Worm (Caenorhabditis elegans) whole organism, L4 larva: Measurements from ENCODE around the gene T24B8.4.
A peak's percentile ranks its signal among the peaks of the same experiment; 100 is the strongest.

Experiments
- D1046.2 ChIP-seq: fragments of 200-800 bp; sonication (Bioruptor generic); IDR thresholded peaks from 2 replicates; pipeline ENCODE4 v1.3.6; 2022; ENCODE audit warnings: missing genetic modification characterization, missing compliant biosample characterization
- F10B5.3 ChIP-seq: sonication (generic microtip); optimal IDR thresholded peaks from 2 replicates; lab custom pipeline; 2016; ENCODE audit warnings: mild to moderate bottlenecking, missing genetic modification characterization, missing compliant biosample characterization
- F26F4.8 ChIP-seq: fragments of 200-800 bp; sonication (Bioruptor generic); conservative IDR thresholded peaks from 2 replicates; pipeline ENCODE4 v1.3.6; 2022; ENCODE audit warnings: missing genetic modification characterization, missing compliant biosample characterization
- F44E2.7 ChIP-seq: fragments of 200-800 bp; sonication (Bioruptor generic); IDR thresholded peaks from 2 replicates; pipeline ENCODE4 v2.1.2; 2022; ENCODE audit warnings: missing genetic modification characterization, missing compliant biosample characterization
- Y105C5A.15 ChIP-seq: fragments of 200-800 bp; sonication (Bioruptor generic); IDR thresholded peaks from 2 replicates; pipeline ENCODE4 v1.3.6; 2022; ENCODE audit warnings: missing genetic modification characterization, missing compliant biosample characterization
- ZK337.2 ChIP-seq: fragments of 200-800 bp; sonication (Bioruptor generic); IDR thresholded peaks from 2 replicates; pipeline ENCODE4 v1.3.6; 2022; ENCODE audit warnings: missing genetic modification reagents, missing genetic modification characterization, missing compliant biosample characterization
- aha-1 ChIP-seq: fragments of 150-350 bp; peaks from one replicate; lab custom pipeline; 2014; ENCODE audit warnings: missing biosample characterization, missing genetic modification characterization
- aly-2 ChIP-seq: sonication (generic microtip); optimal IDR thresholded peaks from 2 replicates; lab custom pipeline; 2018; ENCODE audit warnings: missing biosample characterization, missing genetic modification characterization
- arid-1 ChIP-seq: fragments of 200-800 bp; sonication (Bioruptor generic); conservative IDR thresholded peaks from 2 replicates; pipeline ENCODE4 v1.3.6; 2022; ENCODE audit warnings: missing genetic modification reagents, missing genetic modification characterization, missing compliant biosample characterization
- daf-12 ChIP-seq: fragments of 150-350 bp; optimal IDR thresholded peaks from 2 replicates; lab custom pipeline; 2014; ENCODE audit warnings: missing biosample characterization, missing genetic modification reagents, missing genetic modification characterization
- daf-16 ChIP-seq, 3 experiments: sonication (generic microtip); optimal IDR thresholded peaks; 2 replicates each; lab custom pipeline; 2016 to 2017; ENCODE audit warnings: missing genetic modification characterization in 3 of 3, missing genetic modification reagents in 3 of 3, mild to moderate bottlenecking in 2 of 3, missing compliant biosample characterization in 2 of 3, missing biosample characterization in 1 of 3, moderate library complexity in 1 of 3
- dmd-6 ChIP-seq: fragments of 200-800 bp; sonication (Bioruptor generic); IDR thresholded peaks from 2 replicates; pipeline ENCODE4 v1.3.6; 2022; ENCODE audit warnings: missing genetic modification reagents, missing genetic modification characterization, missing compliant biosample characterization
- dpl-1 ChIP-seq: fragments of 150-350 bp; optimal IDR thresholded peaks from 2 replicates; lab custom pipeline; 2014; ENCODE audit warnings: missing biosample characterization, missing genetic modification reagents, missing genetic modification characterization
- egl-43 ChIP-seq: fragments of 200-800 bp; sonication (Bioruptor generic); IDR thresholded peaks from 2 replicates; pipeline ENCODE4 v1.3.6; 2022; ENCODE audit warnings: missing genetic modification reagents, missing genetic modification characterization, missing compliant biosample characterization
- fkh-10 ChIP-seq: fragments of 150-350 bp; optimal IDR thresholded peaks from 2 replicates; lab custom pipeline; 2014; ENCODE audit warnings: missing biosample characterization, missing genetic modification reagents, missing genetic modification characterization
- hlh-11 ChIP-seq: fragments of 200-800 bp; sonication (Bioruptor generic); optimal IDR thresholded peaks from 2 replicates; lab custom pipeline; 2018; ENCODE audit warnings: mild to moderate bottlenecking, missing genetic modification characterization, missing compliant biosample characterization
- hlh-30 ChIP-seq: sonication (generic microtip); optimal IDR thresholded peaks from 2 replicates; lab custom pipeline; 2017; ENCODE audit warnings: antibody characterized with exemption, mild to moderate bottlenecking, missing genetic modification characterization, missing compliant biosample characterization; ENCODE audit not compliant: insufficient read depth
- hmg-1.1 ChIP-seq: fragments of 200-800 bp; sonication (Bioruptor generic); IDR thresholded peaks from 2 replicates; pipeline ENCODE4 v1.3.6; 2022; ENCODE audit warnings: missing genetic modification reagents, missing genetic modification characterization, missing compliant biosample characterization
- lin-1 ChIP-seq: fragments of 200-800 bp; sonication (Bioruptor generic); IDR thresholded peaks from 2 replicates; pipeline ENCODE4 v1.3.6; 2022; ENCODE audit warnings: missing genetic modification reagents, missing genetic modification characterization, missing compliant biosample characterization
- lin-13 ChIP-seq: fragments of 150-350 bp; optimal IDR thresholded peaks from 2 replicates; lab custom pipeline; 2014; ENCODE audit warnings: missing biosample characterization, missing genetic modification reagents, missing genetic modification characterization
- lin-29 ChIP-seq: fragments of 200-800 bp; sonication (Bioruptor generic); IDR thresholded peaks from 2 replicates; pipeline ENCODE4 v1.3.6; 2022; ENCODE audit warnings: missing genetic modification reagents, missing genetic modification characterization, missing compliant biosample characterization
- lin-38 ChIP-seq: fragments of 200-800 bp; sonication (Bioruptor generic); IDR thresholded peaks from 2 replicates; pipeline ENCODE4 v1.3.6; 2022; ENCODE audit warnings: missing genetic modification reagents, missing genetic modification characterization, missing compliant biosample characterization
- lsy-2 ChIP-seq, 2 experiments: fragments of 150-350 bp in 1 of 2; sonication (generic microtip) in 1 of 2; optimal IDR thresholded peaks; 2 replicates each; lab custom pipeline; 2014 to 2017; ENCODE audit warnings: missing biosample characterization in 2 of 2, missing genetic modification characterization in 2 of 2
- madf-5 ChIP-seq, 2 experiments: fragments of 200-800 bp; sonication (Bioruptor generic); IDR thresholded peaks; 2 replicates each; pipeline ENCODE4 v1.3.6; 2022; ENCODE audit warnings: missing compliant biosample characterization in 2 of 2, missing genetic modification characterization in 2 of 2
- mep-1 ChIP-seq: fragments of 150-350 bp; sonication (generic microtip); optimal IDR thresholded peaks from 3 replicates; lab custom pipeline; 2014; ENCODE audit warnings: missing biosample characterization, missing genetic modification characterization
- mes-2 ChIP-seq: sonication (generic microtip); optimal IDR thresholded peaks from 2 replicates; lab custom pipeline; 2016; ENCODE audit warnings: missing genotype, mild to moderate bottlenecking, missing genetic modification characterization, missing compliant biosample characterization; ENCODE audit not compliant: poor library complexity, severe bottlenecking
- mxl-3 ChIP-seq: fragments of 200-800 bp; sonication (Bioruptor generic); optimal IDR thresholded peaks from 2 replicates; lab custom pipeline; 2018; ENCODE audit warnings: mild to moderate bottlenecking, missing genetic modification characterization, missing compliant biosample characterization
- nhr-28 ChIP-seq: fragments of 150-350 bp; optimal IDR thresholded peaks from 2 replicates; lab custom pipeline; 2014; ENCODE audit warnings: missing biosample characterization, missing genetic modification characterization
- nhr-41 ChIP-seq: fragments of 200-800 bp; sonication (Bioruptor generic); IDR thresholded peaks from 2 replicates; pipeline ENCODE4 v1.3.6; 2022; ENCODE audit warnings: missing genetic modification reagents, missing genetic modification characterization, missing compliant biosample characterization
- nhr-42 ChIP-seq: fragments of 200-800 bp; sonication (Bioruptor generic); IDR thresholded peaks from 2 replicates; pipeline ENCODE4 v1.3.6; 2022; ENCODE audit warnings: missing genetic modification characterization, missing compliant biosample characterization
- nhr-76 ChIP-seq: fragments of 150-350 bp; optimal IDR thresholded peaks from 2 replicates; lab custom pipeline; 2014; ENCODE audit warnings: missing biosample characterization, missing genetic modification characterization
- nhr-77 ChIP-seq: fragments of 150-350 bp; optimal IDR thresholded peaks from 2 replicates; lab custom pipeline; 2014; ENCODE audit warnings: missing biosample characterization, missing genetic modification characterization
- pqm-1 ChIP-seq: sonication (generic microtip); optimal IDR thresholded peaks from 2 replicates; lab custom pipeline; 2017; ENCODE audit warnings: missing biosample characterization, missing genetic modification characterization
- rbr-2 ChIP-seq: sonication (generic microtip); optimal IDR thresholded peaks from 2 replicates; lab custom pipeline; 2016; ENCODE audit warnings: missing genotype, missing genetic modification characterization, missing compliant biosample characterization
- spr-1 ChIP-seq: sonication (generic microtip); optimal IDR thresholded peaks from 2 replicates; lab custom pipeline; 2016; ENCODE audit warnings: mild to moderate bottlenecking, missing genetic modification characterization, missing compliant biosample characterization
- spr-3 ChIP-seq: fragments of 200-800 bp; sonication (Bioruptor generic); optimal IDR thresholded peaks from 2 replicates; lab custom pipeline; 2018; ENCODE audit warnings: mild to moderate bottlenecking, missing genetic modification characterization, missing compliant biosample characterization
- tag-97 ChIP-seq: fragments of 200-800 bp; sonication (Bioruptor generic); IDR thresholded peaks from 2 replicates; pipeline ENCODE4 v1.3.6; 2022; ENCODE audit warnings: missing genetic modification characterization, missing compliant biosample characterization
- unc-130 ChIP-seq: sonication (generic microtip); optimal IDR thresholded peaks from 2 replicates; lab custom pipeline; 2016; ENCODE audit warnings: missing genetic modification reagents, missing genetic modification characterization, missing compliant biosample characterization
- unc-39 ChIP-seq: sonication (generic microtip); optimal IDR thresholded peaks from 2 replicates; lab custom pipeline; 2017; ENCODE audit warnings: missing biosample characterization, missing genetic modification characterization
- unc-62 ChIP-seq, 3 experiments: fragments of 150-350 bp in 1 of 3; sonication (generic microtip); optimal IDR thresholded peaks in 2 of 3; peaks in 1 of 3; 1 replicate in 1 of 3; 2 replicates in 2 of 3; lab custom pipeline; 2014 to 2017; ENCODE audit warnings: missing biosample characterization in 3 of 3, missing genetic modification characterization in 3 of 3, missing genetic modification reagents in 3 of 3, missing genotype in 1 of 3
- vab-7 ChIP-seq: fragments of 200-800 bp; sonication (Bioruptor generic); IDR thresholded peaks from 2 replicates; pipeline ENCODE4 v1.3.6; 2022; ENCODE audit warnings: missing genetic modification reagents, missing genetic modification characterization, missing compliant biosample characterization
- zfp-3 ChIP-seq: fragments of 200-800 bp; sonication (Bioruptor generic); conservative IDR thresholded peaks from 2 replicates; pipeline ENCODE4 v1.3.6; 2022; ENCODE audit warnings: missing genetic modification reagents, missing genetic modification characterization, missing compliant biosample characterization
- ztf-7 ChIP-seq: fragments of 150-350 bp; optimal IDR thresholded peaks from 2 replicates; lab custom pipeline; 2014; ENCODE audit warnings: missing biosample characterization, missing genetic modification characterization

Gene T24B8.4

ce11 chrII:9111471-9112016 is 40.9 kb upstream of the T24B8.4 start:
- TF ChIP-seq nhr-28 (peak; percentile 89), pqm-1 (tag; lab: Kevin White, UChicago) (peak; percentile 84), dmd-6 (peak; percentile 52; the same call in 1 of the 2 replicates), rbr-2 (tag; lab: Kevin White, UChicago) (no peak), hlh-11 (tag; lab: Kevin White, UChicago) (peak; percentile 58), tag-97 (GFP tag; lab: Robert Waterston, UW) (no peak), mxl-3 (GFP tag; lab: Kevin White, UChicago) (peak; percentile 13), aly-2 (tag; lab: Kevin White, UChicago) (no peak), unc-62 (GFP tag; optimal IDR thresholded peaks at IDR 0.05 in 1 of 2; lab: Kevin White, UChicago) (peak in 1 of 2 experiments; percentile 91), unc-62 (tag; optimal IDR thresholded peaks at IDR 0.05; lab: Kevin White, UChicago) (no peak), spr-3 (GFP tag; lab: Kevin White, UChicago) (no peak), arid-1 (GFP tag; lab: Robert Waterston, UW) (no peak), lin-1 (peak; percentile 26; the same call in 1 of the 2 replicates), nhr-77 (tag; lab: Kevin White, UChicago) (peak; percentile 3), mes-2 (tag; lab: Kevin White, UChicago) (no peak), unc-130 (GFP tag; lab: Kevin White, UChicago) (no peak), daf-16 (GFP tag; optimal IDR thresholded peaks at IDR 0.05; lab: Kevin White, UChicago) (no peak), daf-16 (tag; optimal IDR thresholded peaks at IDR 0.05; lab: Kevin White, UChicago) (peak; percentile 34), vab-7 (GFP tag; lab: Robert Waterston, UW) (no peak), mep-1 (tag; lab: Kevin White, UChicago) (peak; percentile 14), aha-1 (tag; lab: Kevin White, UChicago) (no peak)

- TF ChIP-seq nhr-41 (GFP tag; lab: Robert Waterston, UW) (no peak), zfp-3 (GFP tag; lab: Robert Waterston, UW) (no peak), unc-62 (GFP tag; optimal IDR thresholded peaks at IDR 0.05 in 1 of 2; lab: Kevin White, UChicago) (peak in 1 of 2 experiments; percentile 49), unc-62 (tag; optimal IDR thresholded peaks at IDR 0.05; lab: Kevin White, UChicago) (no peak), F10B5.3 (no peak), lsy-2 (tag; optimal IDR thresholded peaks at IDR 0.05; lab: Kevin White, UChicago) (peak in 1 of 2 experiments; percentile 6), daf-16 (GFP tag; optimal IDR thresholded peaks at IDR 0.05; lab: Kevin White, UChicago) (no peak), daf-16 (tag; optimal IDR thresholded peaks at IDR 0.05; lab: Kevin White, UChicago) (peak; percentile 10), Y105C5A.15 (GFP tag; lab: Robert Waterston, UW) (no peak), egl-43 (GFP tag; lab: Robert Waterston, UW) (0 out of 2 replicates have a peak, but pooled peaks have one; percentile 27)
Observed at ce11 chrII:9108905-9109551, 38.4 kb upstream of the T24B8.4 start, which contains the start of gene T24H10.4. Gene T24H10.4, plus strand, starts transcription at chrII:9109534.

ce11 chrII:9108443-9108842 is 37.8 kb upstream of the T24B8.4 start, which contains the start of gene dnj-23:
Gene dnj-23, minus strand, starts transcription at chrII:9108600.
- TF ChIP-seq nhr-42 (GFP tag; lab: Robert Waterston, UW), result no peak
- no peak for TF ChIP-seq hmg-1.1
- TF ChIP-seq mes-2 (tag; lab: Kevin White, UChicago), result peak; percentile 7
- no peak for TF ChIP-seq F44E2.7
- peak; percentile 74 for TF ChIP-seq dpl-1
- TF ChIP-seq lin-38 (GFP tag; lab: Robert Waterston, UW), result peak; percentile 58
- peak; percentile 49 for TF ChIP-seq hlh-30
- no peak for TF ChIP-seq fkh-10 (GFP tag; lab: Kevin White, UChicago)
- no peak for TF ChIP-seq lin-29 (GFP tag; lab: Robert Waterston, UW)
- no peak for TF ChIP-seq F26F4.8 (GFP tag; lab: Robert Waterston, UW)
- no peak for TF ChIP-seq tag-97 (GFP tag; lab: Robert Waterston, UW)
- TF ChIP-seq madf-5 (GFP tag; IDR thresholded peaks at IDR 0.05; lab: Robert Waterston, UW), result no peak
- no peak for TF ChIP-seq unc-39 (tag; lab: Kevin White, UChicago)
- no peak for TF ChIP-seq ztf-7 (tag; lab: Kevin White, UChicago)
- no peak for TF ChIP-seq ZK337.2 (GFP tag; lab: Robert Waterston, UW)
- TF ChIP-seq daf-12 (tag; lab: Kevin White, UChicago), result no peak
- TF ChIP-seq lin-13, result no peak
- peak; percentile 85 for TF ChIP-seq aha-1 (tag; lab: Kevin White, UChicago)
- TF ChIP-seq lsy-2 (tag; optimal IDR thresholded peaks at IDR 0.05; lab: Kevin White, UChicago), result peak in 1 of 2 experiments; percentile 36
- no peak for TF ChIP-seq spr-1 (tag; lab: Kevin White, UChicago)
- TF ChIP-seq hlh-11 (tag; lab: Kevin White, UChicago), result no peak
- TF ChIP-seq dmd-6, result no peak
- TF ChIP-seq D1046.2 (GFP tag; lab: Robert Waterston, UW), result no peak
- TF ChIP-seq nhr-76 (tag; lab: Kevin White, UChicago), result no peak
- TF ChIP-seq unc-62 (GFP tag; optimal IDR thresholded peaks at IDR 0.05 in 1 of 2; lab: Kevin White, UChicago), result no peak
- no peak for TF ChIP-seq unc-62 (tag; optimal IDR thresholded peaks at IDR 0.05; lab: Kevin White, UChicago)
